Fruit fly (Drosophila melanogaster): ENCODE data around the gene CG6769.
A peak's percentile ranks its signal among the peaks of the same experiment; 100 is the strongest.

CG6769 gene

dm6 chrX:17844623-17845022 lies 16.2 kb upstream of the CG6769 start, which contains the start of the genes CG8142 and Ucp4A (continued):
- no peak for TF ChIP-seq CG12769 (tag; optimal IDR thresholded peaks at IDR 0.05)
- no peak for TF ChIP-seq fd102C (GFP tag; optimal IDR thresholded peaks at IDR 0.05)
- peak; percentile 82 for TF ChIP-seq Spps (tag; optimal IDR thresholded peaks at IDR 0.05)
- peak; percentile 78 for TF ChIP-seq CG13123 (GFP tag; optimal IDR thresholded peaks at IDR 0.05)
- peak; percentile 80 for TF ChIP-seq CG10321 (GFP tag; IDR thresholded peaks at IDR 0.05)
- peak; percentile 53; the same call in 2 of the 3 replicates for TF ChIP-seq knrl (GFP tag; IDR thresholded peaks at IDR 0.05; ENCODE audit: partially characterized antibody)
- TF ChIP-seq lilli (GFP tag; optimal IDR thresholded peaks at IDR 0.05): peak; percentile 87
- peak; percentile 68 for TF ChIP-seq Vsx1 (GFP tag; optimal IDR thresholded peaks at IDR 0.05)
- TF ChIP-seq hb (GFP tag; IDR thresholded peaks at IDR 0.05; ENCODE audit: partially characterized antibody): no peak
- peak; percentile 70 for TF ChIP-seq Dref (GFP tag; IDR thresholded peaks at IDR 0.05)
- TF ChIP-seq dan (GFP tag; IDR thresholded peaks at IDR 0.05): peak; percentile 80
- TF ChIP-seq CG34224 (GFP tag; IDR thresholded peaks at IDR 0.05; ENCODE audit: partially characterized antibody): 0 out of 3 replicates have a peak, but pooled peaks have one; percentile 12
- peak; percentile 82 for TF ChIP-seq scrt (GFP tag; optimal IDR thresholded peaks at IDR 0.05)
- peak; percentile 93 for TF ChIP-seq ase (GFP tag; IDR thresholded peaks at IDR 0.05)
- TF ChIP-seq crp (GFP tag; optimal IDR thresholded peaks at IDR 0.05): peak in 1 of 2 experiments; percentile 61
- TF ChIP-seq HmgZ (tag; optimal IDR thresholded peaks at IDR 0.05): peak; percentile 85
- peak; percentile 96 for TF ChIP-seq CG9932 (GFP tag; IDR thresholded peaks at IDR 0.05)
- TF ChIP-seq Hmx (GFP tag; optimal IDR thresholded peaks at IDR 0.05): no peak
- no peak for TF ChIP-seq corto (GFP tag; optimal IDR thresholded peaks at IDR 0.05)
- peak; percentile 90 for TF ChIP-seq CG43689 (GFP tag; IDR thresholded peaks at IDR 0.05)
- no peak for TF ChIP-seq Tbp (GFP tag; optimal IDR thresholded peaks at IDR 0.05)
- no peak for TF ChIP-seq D (optimal IDR thresholded peaks at IDR 0.05)
- peak; percentile 89 for TF ChIP-seq D (GFP tag; optimal IDR thresholded peaks at IDR 0.05)
- 0 out of 3 replicates have a peak, but pooled peaks have one; percentile 41 for TF ChIP-seq CG16813 (GFP tag; IDR thresholded peaks at IDR 0.05; ENCODE audit: partially characterized antibody)
- peak; percentile 48 for TF ChIP-seq CG13624 (GFP tag; optimal IDR thresholded peaks at IDR 0.05)
- TF ChIP-seq CG4404 (GFP tag; IDR thresholded peaks at IDR 0.05): peak; percentile 95
- TF ChIP-seq insv (GFP tag; optimal IDR thresholded peaks at IDR 0.05): peak in 1 of 2 experiments; percentile 56
- peak; percentile 87 for TF ChIP-seq Taf1 (GFP tag; IDR thresholded peaks at IDR 0.05)
- TF ChIP-seq Hr39 (optimal IDR thresholded peaks at IDR 0.05): no peak
- TF ChIP-seq CG18619 (GFP tag; optimal IDR thresholded peaks at IDR 0.05): peak; percentile 86
- peak; percentile 87 for TF ChIP-seq CG30431 (GFP tag; optimal IDR thresholded peaks at IDR 0.05)
- TF ChIP-seq PHDP (tag; optimal IDR thresholded peaks at IDR 0.05): peak; percentile 90
- TF ChIP-seq en (GFP tag; optimal IDR thresholded peaks at IDR 0.05): no peak
- TF ChIP-seq CG6272 (GFP tag; IDR thresholded peaks at IDR 0.05): peak; percentile 96
- peak; percentile 94 for TF ChIP-seq Drgx (GFP tag; IDR thresholded peaks at IDR 0.05)
- TF ChIP-seq lmd (GFP tag; IDR thresholded peaks at IDR 0.05): peak; percentile 96
- peak; percentile 14 for TF ChIP-seq disco-r (GFP tag; optimal IDR thresholded peaks at IDR 0.05)
- peak; percentile 97 for TF ChIP-seq CG34422 (GFP tag; IDR thresholded peaks at IDR 0.05)
- no peak for TF ChIP-seq hth (optimal IDR thresholded peaks at IDR 0.05)
- TF ChIP-seq Dad (GFP tag; optimal IDR thresholded peaks at IDR 0.05): peak; percentile 24
- TF ChIP-seq row (GFP tag; IDR thresholded peaks at IDR 0.05): peak; percentile 99
- peak; percentile 91 for TF ChIP-seq NFAT (GFP tag; IDR thresholded peaks at IDR 0.05)
- peak; percentile 84 for TF ChIP-seq CG8388 (GFP tag; optimal IDR thresholded peaks at IDR 0.05)
- TF ChIP-seq CG16815 (GFP tag; optimal IDR thresholded peaks at IDR 0.05): peak; percentile 88
- peak; percentile 30 for TF ChIP-seq CG8089 (GFP tag; optimal IDR thresholded peaks at IDR 0.05)
- peak; percentile 77 to 86 for TF ChIP-seq Hr51 (GFP tag; optimal IDR thresholded peaks at IDR 0.05)
- peak; percentile 67 for TF ChIP-seq Deaf1 (tag; optimal IDR thresholded peaks at IDR 0.05)
- TF ChIP-seq onecut (GFP tag; IDR thresholded peaks at IDR 0.05): peak; percentile 82
- no peak for TF ChIP-seq Hey (tag; optimal IDR thresholded peaks at IDR 0.05)
- peak; percentile 90 for TF ChIP-seq grau (tag; optimal IDR thresholded peaks at IDR 0.05)
- TF ChIP-seq CG11723 (GFP tag; optimal IDR thresholded peaks at IDR 0.05): peak; percentile 66
- peak; percentile 88 for TF ChIP-seq gsb-n (tag; optimal IDR thresholded peaks at IDR 0.05)

All from whole organism, embryonic.